Worm (Caenorhabditis elegans) whole organism, L2 larva: ENCODE measurements around the gene col-168.

Experiments
- F13H6.1 ChIP-seq: sonication (generic microtip); optimal IDR thresholded peaks from 2 replicates; lab custom pipeline; 2016; ENCODE audit warnings: missing genetic modification characterization, missing compliant biosample characterization
- R02D3.7 ChIP-seq: fragments of 150-350 bp; optimal IDR thresholded peaks from 2 replicates; lab custom pipeline; 2014; ENCODE audit warnings: missing biosample characterization, missing genetic modification characterization
- Y55F3AM.14 ChIP-seq: fragments of 200-800 bp; sonication (Bioruptor generic); optimal IDR thresholded peaks from 2 replicates; lab custom pipeline; 2018; ENCODE audit warnings: mild to moderate bottlenecking, missing genetic modification characterization, missing compliant biosample characterization
- ZK546.5 ChIP-seq: sonication (generic microtip); optimal IDR thresholded peaks from 2 replicates; lab custom pipeline; 2017; ENCODE audit warnings: missing biosample characterization, missing genetic modification characterization
- ama-1 ChIP-seq: fragments of 150-350 bp; optimal IDR thresholded peaks from 2 replicates; lab custom pipeline; 2018; ENCODE audit warnings: inconsistent platforms
- blmp-1 ChIP-seq: sonication (generic microtip); optimal IDR thresholded peaks from 2 replicates; lab custom pipeline; 2017; ENCODE audit warnings: missing genetic modification characterization, mild to moderate bottlenecking, missing compliant biosample characterization, antibody characterized with exemption, moderate library complexity; ENCODE audit not compliant: insufficient read depth
- ceh-16 ChIP-seq: fragments of 150-350 bp; optimal IDR thresholded peaks from 2 replicates; lab custom pipeline; 2014; ENCODE audit warnings: missing biosample characterization, missing genetic modification characterization
- ceh-82 ChIP-seq: fragments of 150-350 bp; optimal IDR thresholded peaks from 2 replicates; lab custom pipeline; 2014; ENCODE audit warnings: missing biosample characterization, missing genetic modification characterization
- crh-2 ChIP-seq: sonication (generic microtip); optimal IDR thresholded peaks from 2 replicates; lab custom pipeline; 2017; ENCODE audit warnings: missing biosample characterization, missing genetic modification characterization
- dmd-4 ChIP-seq: sonication (generic microtip); optimal IDR thresholded peaks from 2 replicates; lab custom pipeline; 2017; ENCODE audit warnings: missing biosample characterization, missing genetic modification characterization
- egl-27 ChIP-seq: sonication (generic microtip); optimal IDR thresholded peaks from 3 replicates; lab custom pipeline; 2017; ENCODE audit warnings: missing biosample characterization, missing genetic modification reagents, missing genetic modification characterization
- elt-3 ChIP-seq: sonication (generic microtip); optimal IDR thresholded peaks from 2 replicates; lab custom pipeline; 2017; ENCODE audit warnings: missing biosample characterization, missing genetic modification characterization
- fos-1 ChIP-seq: fragments of 150-350 bp; optimal IDR thresholded peaks from 2 replicates; lab custom pipeline; 2014; ENCODE audit warnings: missing biosample characterization, missing genetic modification characterization
- lin-11 ChIP-seq: fragments of 150-350 bp; sonication (generic microtip); optimal IDR thresholded peaks from 2 replicates; lab custom pipeline; 2014; ENCODE audit warnings: missing biosample characterization, missing genetic modification characterization, inconsistent platforms, mixed read lengths
- lin-39 ChIP-seq: fragments of 150-350 bp; optimal IDR thresholded peaks from 2 replicates; lab custom pipeline; 2014; ENCODE audit warnings: missing biosample characterization, missing genetic modification reagents, missing genetic modification characterization
- lsy-2 ChIP-seq, 2 experiments: fragments of 150-350 bp in 1 of 2; sonication (generic microtip) in 1 of 2; optimal IDR thresholded peaks; 2 replicates each; lab custom pipeline; 2014 to 2017; ENCODE audit warnings: missing biosample characterization in 2 of 2, missing genetic modification characterization in 2 of 2
- mab-5 ChIP-seq: fragments of 150-350 bp; optimal IDR thresholded peaks from 2 replicates; lab custom pipeline; 2014; ENCODE audit warnings: missing biosample characterization, missing genetic modification characterization
- mbf-1 ChIP-seq: sonication (generic microtip); optimal IDR thresholded peaks from 2 replicates; lab custom pipeline; 2017; ENCODE audit warnings: missing biosample characterization, missing genetic modification characterization
- mdl-1 ChIP-seq, 2 experiments: fragments of 150-350 bp in 1 of 2; sonication (generic microtip) in 1 of 2; optimal IDR thresholded peaks; 2 replicates each; lab custom pipeline; 2017; ENCODE audit warnings: missing biosample characterization in 2 of 2, missing genetic modification characterization in 2 of 2
- nhr-10 ChIP-seq: sonication (generic microtip); optimal IDR thresholded peaks from 2 replicates; lab custom pipeline; 2017; ENCODE audit warnings: missing biosample characterization, missing genetic modification characterization
- nhr-11 ChIP-seq: fragments of 150-350 bp; optimal IDR thresholded peaks from 2 replicates; lab custom pipeline; 2014; ENCODE audit warnings: missing biosample characterization, missing genetic modification characterization
- nhr-129 ChIP-seq: fragments of 150-350 bp; optimal IDR thresholded peaks from 2 replicates; lab custom pipeline; 2014; ENCODE audit warnings: missing biosample characterization, missing genetic modification characterization
- nhr-21 ChIP-seq: fragments of 150-350 bp; optimal IDR thresholded peaks from 2 replicates; lab custom pipeline; 2014; ENCODE audit warnings: missing biosample characterization, missing genetic modification characterization
- nhr-23 ChIP-seq: fragments of 150-350 bp; optimal IDR thresholded peaks from 2 replicates; lab custom pipeline; 2014; ENCODE audit warnings: missing biosample characterization, missing genetic modification reagents, missing genetic modification characterization
- nhr-237 ChIP-seq: fragments of 150-350 bp; optimal IDR thresholded peaks from 2 replicates; lab custom pipeline; 2014; ENCODE audit warnings: missing biosample characterization, missing genetic modification characterization
- nhr-25 ChIP-seq: fragments of 150-350 bp; sonication (generic microtip); optimal IDR thresholded peaks from 3 replicates; lab custom pipeline; 2014; ENCODE audit warnings: missing biosample characterization, missing genetic modification characterization
- nhr-6 ChIP-seq: fragments of 150-350 bp; optimal IDR thresholded peaks from 2 replicates; lab custom pipeline; 2014; ENCODE audit warnings: missing biosample characterization, missing genetic modification characterization
- peb-1 ChIP-seq: fragments of 150-350 bp; optimal IDR thresholded peaks from 2 replicates; lab custom pipeline; 2014; ENCODE audit warnings: missing biosample characterization, missing genetic modification characterization
- skn-1 ChIP-seq: sonication (generic microtip); optimal IDR thresholded peaks from 2 replicates; lab custom pipeline; 2017; ENCODE audit warnings: missing biosample characterization, missing genetic modification characterization
- sma-3 ChIP-seq: sonication (generic microtip); optimal IDR thresholded peaks from 2 replicates; lab custom pipeline; 2016; ENCODE audit warnings: missing genetic modification reagents, missing genetic modification characterization, missing compliant biosample characterization
- sma-9 ChIP-seq, 2 experiments: fragments of 150-350 bp in 1 of 2; sonication (generic microtip) in 1 of 2; optimal IDR thresholded peaks; 2 replicates each; lab custom pipeline; 2014 to 2016; ENCODE audit warnings: missing genetic modification characterization in 2 of 2, mild to moderate bottlenecking in 1 of 2, missing biosample characterization in 1 of 2, missing compliant biosample characterization in 1 of 2, missing genetic modification reagents in 1 of 2, moderate library complexity in 1 of 2
- snpc-4 ChIP-seq: fragments of 150-350 bp; optimal IDR thresholded peaks from 2 replicates; lab custom pipeline; 2014; ENCODE audit warnings: missing biosample characterization, missing genetic modification characterization
- unc-62 ChIP-seq: fragments of 150-350 bp; optimal IDR thresholded peaks from 2 replicates; lab custom pipeline; 2014; ENCODE audit warnings: missing biosample characterization, missing genetic modification reagents, missing genetic modification characterization
- zag-1 ChIP-seq: fragments of 150-350 bp; optimal IDR thresholded peaks from 2 replicates; lab custom pipeline; 2014; ENCODE audit warnings: missing biosample characterization, missing genetic modification characterization
- ztf-1 ChIP-seq: fragments of 200-800 bp; sonication (Bioruptor generic); conservative IDR thresholded peaks from 2 replicates; pipeline ENCODE4 v1.3.6; 2022; ENCODE audit warnings: missing genetic modification characterization, missing compliant biosample characterization
- ztf-11 ChIP-seq: sonication (generic microtip); optimal IDR thresholded peaks from 2 replicates; lab custom pipeline; 2017; ENCODE audit warnings: missing biosample characterization, missing genetic modification characterization

Gene col-168

DNA sequence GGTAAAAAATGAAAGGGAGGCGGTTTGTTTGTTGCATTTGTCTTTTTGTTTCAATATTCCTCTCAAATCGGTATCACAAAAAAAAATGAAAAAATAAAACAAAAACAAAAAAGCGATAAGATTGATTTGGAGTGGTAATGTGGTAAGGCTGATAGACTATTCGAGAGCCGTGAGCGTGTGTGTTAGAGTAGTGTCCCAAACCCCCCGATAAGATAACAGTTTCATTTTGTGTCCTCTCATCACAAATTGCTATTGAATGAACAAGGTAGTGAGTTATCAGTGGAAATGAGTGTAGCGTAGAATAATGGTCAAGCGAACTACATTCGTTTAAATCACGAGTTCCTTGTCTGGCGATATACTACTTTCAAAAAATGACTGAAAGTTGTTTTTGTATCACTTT lies 12.3 kb downstream of the col-168 start (continued):
- no peak for TF ChIP-seq R02D3.7

DNA sequence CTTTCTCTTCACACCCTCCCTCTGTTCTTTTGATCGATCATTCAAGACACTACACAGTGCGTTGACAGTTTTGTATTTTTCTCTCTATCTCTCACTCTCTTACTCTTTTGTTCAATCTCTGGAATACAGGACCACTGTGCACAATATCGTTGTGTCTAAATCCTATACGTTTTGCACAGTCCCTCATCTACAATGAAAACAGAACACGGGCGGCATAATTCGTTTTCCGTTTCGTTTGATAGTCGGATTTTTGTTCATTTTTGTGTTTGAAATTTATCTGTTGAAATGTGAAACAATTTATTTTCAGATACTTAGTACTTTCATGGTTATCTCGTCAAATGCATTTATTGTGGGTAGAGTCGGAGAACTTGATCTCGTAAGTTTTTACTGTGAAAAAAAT lies 15.3 kb downstream of the col-168 start, which contains the start of gene C03B1.7:
C03B1.7 (plus strand) TSS at position 301 of the 400 bp plus-strand sequence.
- TF ChIP-seq nhr-237 (no peak), crh-2 (no peak), egl-27 (tag; lab: Kevin White, UChicago) (no peak), nhr-129 (tag; lab: Kevin White, UChicago) (no peak), lin-39 (tag; lab: Kevin White, UChicago) (no peak), ama-1 (no peak), zag-1 (tag; lab: Kevin White, UChicago) (no peak), unc-62 (GFP tag; lab: Kevin White, UChicago) (no peak), dmd-4 (tag; lab: Kevin White, UChicago) (no peak), ZK546.5 (tag; lab: Kevin White, UChicago) (no peak), skn-1 (tag; lab: Kevin White, UChicago) (no peak), fos-1 (tag; lab: Kevin White, UChicago) (no peak), sma-3 (no peak), nhr-11 (tag; lab: Kevin White, UChicago) (no peak), mbf-1 (tag; lab: Kevin White, UChicago) (no peak), nhr-23 (tag; lab: Kevin White, UChicago) (no peak), nhr-10 (tag; lab: Kevin White, UChicago) (no peak)

DNA sequence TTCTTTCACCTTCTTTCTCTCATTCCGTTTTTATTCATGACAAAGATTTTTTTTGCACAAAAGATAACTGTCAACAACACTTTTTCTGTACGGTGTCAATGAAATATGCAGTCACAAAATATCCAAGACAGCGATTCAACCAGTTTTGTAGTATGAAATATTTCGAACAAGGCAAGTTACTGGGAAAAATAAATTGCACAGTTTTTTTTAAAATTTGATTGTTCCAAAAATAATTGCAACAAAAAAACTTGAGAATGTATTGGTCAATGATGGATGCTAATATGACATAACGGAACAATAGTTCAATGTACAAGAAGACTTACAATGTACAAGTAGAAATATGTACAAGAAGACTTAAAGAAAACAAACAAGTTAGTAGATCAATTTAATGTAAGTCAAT lies 19.6 kb downstream of the col-168 start:
- TF ChIP-seq sma-9 (GFP tag; optimal IDR thresholded peaks at IDR 0.05; lab: Kevin White, UChicago) (no peak), sma-9 (tag; optimal IDR thresholded peaks at IDR 0.05; lab: Kevin White, UChicago) (no peak), ztf-11 (tag; lab: Kevin White, UChicago) (no peak), unc-62 (GFP tag; lab: Kevin White, UChicago) (no peak), nhr-25 (no peak), nhr-129 (tag; lab: Kevin White, UChicago) (no peak), lin-11 (tag; lab: Kevin White, UChicago) (no peak), lsy-2 (tag; optimal IDR thresholded peaks at IDR 0.05; lab: Kevin White, UChicago) (no peak), nhr-6 (tag; lab: Kevin White, UChicago) (no peak), snpc-4 (no peak)

DNA sequence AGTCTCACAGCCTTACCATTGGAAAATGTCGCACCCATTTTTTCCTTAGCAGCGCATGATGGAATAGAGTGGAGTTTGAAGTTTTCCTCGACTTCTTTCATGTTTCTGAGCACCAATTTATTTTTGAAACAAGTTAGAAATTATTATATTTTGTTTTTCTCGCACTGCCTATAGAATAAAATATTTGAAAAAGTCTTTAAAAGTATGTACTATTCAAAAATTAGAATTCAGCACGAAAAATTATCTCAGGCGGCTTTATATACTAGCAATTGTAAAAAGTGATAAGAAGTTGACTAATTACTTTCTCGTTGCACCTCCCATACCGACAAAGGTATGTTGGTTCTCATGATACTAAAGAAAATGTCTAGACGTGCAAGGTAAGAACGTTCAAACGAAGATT lies 20.8 kb downstream of the col-168 start, which contains the start of gene C03B1.9:
C03B1.9 (minus strand) TSS at position 101 of the 400 bp plus-strand sequence.
- TF ChIP-seq ceh-16 (tag; lab: Kevin White, UChicago): no peak
- no peak for TF ChIP-seq lin-39 (tag; lab: Kevin White, UChicago)
- no peak for TF ChIP-seq ztf-1 (GFP tag; lab: Robert Waterston, UW)
- no peak for TF ChIP-seq peb-1 (tag; lab: Kevin White, UChicago)
- no peak for TF ChIP-seq nhr-25
- TF ChIP-seq sma-3: no peak
- TF ChIP-seq R02D3.7: no peak
- no peak for TF ChIP-seq elt-3 (tag; lab: Kevin White, UChicago)
- no peak for TF ChIP-seq unc-62 (GFP tag; lab: Kevin White, UChicago)

DNA sequence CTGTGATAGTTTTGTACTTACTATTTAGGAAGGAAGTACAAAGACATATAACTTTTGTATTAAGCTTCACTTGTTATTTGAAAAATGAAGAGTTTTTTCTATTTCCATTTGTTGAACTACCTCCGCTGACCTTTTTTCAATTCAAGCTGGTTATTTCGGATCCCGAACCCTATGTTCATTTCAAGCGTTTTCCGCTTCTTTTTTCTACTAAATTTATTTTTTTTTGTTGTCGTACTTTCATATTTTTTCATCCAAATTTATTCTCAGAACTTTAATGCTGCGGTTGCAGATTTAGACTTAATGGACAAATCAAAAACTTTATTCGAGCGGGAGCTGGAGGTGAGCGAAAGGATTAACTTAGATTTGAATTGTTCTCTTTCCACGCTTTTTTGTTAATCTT lies 23.8 kb downstream of the col-168 start, which contains the start of gene C03B1.6:
C03B1.6 (plus strand) TSS at position 301 of the 400 bp plus-strand sequence.
- TF ChIP-seq egl-27 (tag; lab: Kevin White, UChicago) (no peak), blmp-1 (tag; lab: Kevin White, UChicago) (no peak), dmd-4 (tag; lab: Kevin White, UChicago) (no peak), nhr-6 (tag; lab: Kevin White, UChicago) (no peak), Y55F3AM.14 (GFP tag; lab: Kevin White, UChicago) (no peak), nhr-21 (tag; lab: Kevin White, UChicago) (no peak), ceh-82 (tag; lab: Kevin White, UChicago) (no peak), lin-39 (tag; lab: Kevin White, UChicago) (no peak), mab-5 (tag; lab: Kevin White, UChicago) (no peak), nhr-11 (tag; lab: Kevin White, UChicago) (no peak), F13H6.1 (no peak), ama-1 (no peak), mdl-1 (tag; optimal IDR thresholded peaks at IDR 0.05; lab: Kevin White, UChicago) (no peak)
- TF ChIP-seq, all 48 proteins: peak for 0
